Fruit fly (Drosophila melanogaster) whole organism, embryonic: ENCODE results near the gene Inx3.

Experiments
- Aef1 ChIP-seq: fragments of 200-800 bp; sonication (Bioruptor generic); IDR thresholded peaks from 3 replicates; pipeline ENCODE4 v1.3.6; 2022; ENCODE audit warnings: missing biosample characterization, missing genetic modification characterization
- Bgb ChIP-seq: fragments of 200-800 bp; sonication (Bioruptor generic); IDR thresholded peaks from 2 replicates; pipeline ENCODE4 v1.3.6; 2022; ENCODE audit warnings: missing biosample characterization, missing genetic modification characterization; ENCODE audit not compliant: partially characterized antibody
- CG10147 ChIP-seq: fragments of 200-800 bp; sonication (Bioruptor generic); optimal IDR thresholded peaks from 2 replicates; lab custom pipeline; 2019; ENCODE audit warnings: missing biosample characterization, mild to moderate bottlenecking, missing genetic modification characterization, moderate library complexity
- CG11504 ChIP-seq: fragments of 200-800 bp; sonication (Bioruptor generic); optimal IDR thresholded peaks from 3 replicates; lab custom pipeline; 2019; ENCODE audit warnings: missing biosample characterization, mild to moderate bottlenecking, missing genetic modification characterization, moderate library complexity
- CG15073 ChIP-seq: fragments of 200-800 bp; sonication (Bioruptor generic); optimal IDR thresholded peaks from 2 replicates; lab custom pipeline; 2016; ENCODE audit warnings: missing biosample characterization, missing genetic modification characterization
- CG2129 ChIP-seq: fragments of 200-800 bp; sonication (Bioruptor generic); IDR thresholded peaks from 2 replicates; pipeline ENCODE4 v1.3.6; 2022; ENCODE audit warnings: missing biosample characterization, missing genetic modification characterization; ENCODE audit not compliant: partially characterized antibody
- CG34224 ChIP-seq: fragments of 200-800 bp; sonication (Bioruptor generic); IDR thresholded peaks from 3 replicates; pipeline ENCODE4 v1.3.6; 2022; ENCODE audit warnings: missing biosample characterization, missing genetic modification characterization; ENCODE audit not compliant: partially characterized antibody
- CG34376 ChIP-seq: fragments of 200-800 bp; sonication (Bioruptor generic); optimal IDR thresholded peaks from 2 replicates; lab custom pipeline; 2018; ENCODE audit warnings: missing biosample characterization, mild to moderate bottlenecking, missing genetic modification characterization
- CG34422 ChIP-seq: fragments of 200-800 bp; sonication (Bioruptor generic); IDR thresholded peaks from 3 replicates; pipeline ENCODE4 v1.3.6; 2022; ENCODE audit warnings: missing biosample characterization, missing genetic modification characterization
- CG4617 ChIP-seq: fragments of 200-800 bp; sonication (Bioruptor generic); optimal IDR thresholded peaks from 3 replicates; lab custom pipeline; 2016; ENCODE audit warnings: missing biosample characterization, missing genetic modification characterization, borderline replicate concordance
- CG7745 ChIP-seq: fragments of 200-800 bp; sonication (Bioruptor generic); optimal IDR thresholded peaks from 2 replicates; lab custom pipeline; 2018; ENCODE audit warnings: missing biosample characterization, mild to moderate bottlenecking, missing genetic modification characterization, moderate library complexity
- CG7786 ChIP-seq: fragments of 200-800 bp; sonication (Bioruptor generic); optimal IDR thresholded peaks from 2 replicates; lab custom pipeline; 2016; ENCODE audit warnings: missing biosample characterization, missing genetic modification characterization
- CG8089 ChIP-seq: fragments of 200-800 bp; sonication (Bioruptor generic); optimal IDR thresholded peaks from 3 replicates; lab custom pipeline; 2016; ENCODE audit warnings: missing biosample characterization, missing genetic modification characterization
- CG8388 ChIP-seq: fragments of 200-800 bp; sonication (Bioruptor generic); optimal IDR thresholded peaks from 2 replicates; lab custom pipeline; 2019; ENCODE audit warnings: missing biosample characterization, mild to moderate bottlenecking, missing genetic modification characterization, moderate library complexity
- CG8924 ChIP-seq: fragments of 200-800 bp; optimal IDR thresholded peaks from 3 replicates; lab custom pipeline; 2019; ENCODE audit warnings: missing biosample characterization, mild to moderate bottlenecking, missing genetic modification characterization, moderate library complexity
- CG9932 ChIP-seq: fragments of 200-800 bp; sonication (Bioruptor generic); IDR thresholded peaks from 2 replicates; pipeline ENCODE4 v1.3.6; 2022; ENCODE audit warnings: missing biosample characterization, missing genetic modification characterization
- CoRest ChIP-seq: fragments of 200-800 bp; sonication (Bioruptor generic); optimal IDR thresholded peaks from 3 replicates; lab custom pipeline; 2018; ENCODE audit warnings: missing biosample characterization, mild to moderate bottlenecking, missing genetic modification characterization, moderate library complexity
- Dip2 ChIP-seq: fragments of 200-800 bp; sonication (Bioruptor generic); IDR thresholded peaks from 2 replicates; pipeline ENCODE4 v1.3.6; 2022; ENCODE audit warnings: missing biosample characterization, missing genetic modification characterization
- Dll ChIP-seq: fragments of 200-800 bp; sonication (Bioruptor generic); IDR thresholded peaks from 4 replicates; pipeline ENCODE4 v1.3.6; 2022; ENCODE audit warnings: missing biosample characterization, missing genetic modification characterization; ENCODE audit not compliant: partially characterized antibody
- Elba2 ChIP-seq: fragments of 200-800 bp; sonication (Bioruptor generic); optimal IDR thresholded peaks from 3 replicates; lab custom pipeline; 2016; ENCODE audit warnings: missing biosample characterization, missing genetic modification characterization
- Fer1 ChIP-seq: fragments of 200-800 bp; sonication (Bioruptor generic); optimal IDR thresholded peaks from 2 replicates; lab custom pipeline; 2017; ENCODE audit warnings: missing biosample characterization, mild to moderate bottlenecking, missing genetic modification characterization
- H15 ChIP-seq: fragments of 200-800 bp; sonication (Bioruptor generic); IDR thresholded peaks from 3 replicates; pipeline ENCODE4 v1.3.6; 2022; ENCODE audit warnings: missing biosample characterization, missing genetic modification characterization
- HHEX ChIP-seq: fragments of 200-800 bp; sonication (Bioruptor generic); optimal IDR thresholded peaks from 3 replicates; lab custom pipeline; 2017; ENCODE audit warnings: missing biosample characterization, mild to moderate bottlenecking, missing genetic modification characterization, missing genetic modification reagents
- HLH4C ChIP-seq: fragments of 200-800 bp; sonication (Bioruptor generic); IDR thresholded peaks from 3 replicates; pipeline ENCODE4 v1.3.6; 2022; ENCODE audit warnings: missing biosample characterization, missing genetic modification characterization; ENCODE audit not compliant: partially characterized antibody
- Hand ChIP-seq: fragments of 200-800 bp; sonication (Bioruptor generic); optimal IDR thresholded peaks from 2 replicates; lab custom pipeline; 2017; ENCODE audit warnings: mild to moderate bottlenecking, missing biosample characterization, missing genetic modification reagents, missing genetic modification characterization
- Hmr ChIP-seq: fragments of 200-800 bp; sonication (Bioruptor generic); optimal IDR thresholded peaks from 3 replicates; lab custom pipeline; 2017; ENCODE audit warnings: mild to moderate bottlenecking, missing biosample characterization, missing genetic modification reagents, missing genetic modification characterization
- Hr3 ChIP-seq: fragments of 200-800 bp; sonication (Bioruptor generic); optimal IDR thresholded peaks from 3 replicates; lab custom pipeline; 2016; ENCODE audit warnings: missing biosample characterization, missing genetic modification characterization
- Neu2 ChIP-seq: fragments of 200-800 bp; sonication (Bioruptor generic); optimal IDR thresholded peaks from 3 replicates; lab custom pipeline; 2016; ENCODE audit warnings: missing biosample characterization, missing genetic modification characterization, borderline replicate concordance
- Rx ChIP-seq: fragments of 200-800 bp; sonication (Bioruptor generic); IDR thresholded peaks from 2 replicates; pipeline ENCODE4 v1.3.6; 2022; ENCODE audit warnings: missing biosample characterization, missing genetic modification characterization
- Scr ChIP-seq: fragments of 200-800 bp; sonication (Bioruptor generic); IDR thresholded peaks from 2 replicates; pipeline ENCODE4 v1.3.6; 2022; ENCODE audit warnings: missing biosample characterization, missing genetic modification characterization; ENCODE audit not compliant: partially characterized antibody
- TFAM ChIP-seq: fragments of 200-800 bp; sonication (Bioruptor generic); optimal IDR thresholded peaks from 2 replicates; lab custom pipeline; 2017; ENCODE audit warnings: missing biosample characterization, missing genetic modification characterization, inconsistent platforms
- ato ChIP-seq: fragments of 200-800 bp; sonication (Bioruptor generic); IDR thresholded peaks from 2 replicates; pipeline ENCODE4 v1.3.6; 2022; ENCODE audit warnings: missing biosample characterization, missing genetic modification characterization; ENCODE audit not compliant: partially characterized antibody
- bab2 ChIP-seq: fragments of 200-800 bp; sonication (Bioruptor generic); optimal IDR thresholded peaks from 2 replicates; lab custom pipeline; 2016; ENCODE audit warnings: missing biosample characterization, missing genetic modification characterization
- cg ChIP-seq: fragments of 200-800 bp; sonication (Bioruptor generic); optimal IDR thresholded peaks from 3 replicates; lab custom pipeline; 2019; ENCODE audit warnings: missing biosample characterization, mild to moderate bottlenecking, missing genetic modification characterization, moderate library complexity
- chn ChIP-seq: fragments of 200-800 bp; sonication (Bioruptor generic); optimal IDR thresholded peaks from 2 replicates; lab custom pipeline; 2016; ENCODE audit warnings: missing biosample characterization, missing genetic modification characterization
- gem ChIP-seq: fragments of 200-800 bp; sonication (Bioruptor generic); optimal IDR thresholded peaks from 2 replicates; lab custom pipeline; 2019; ENCODE audit warnings: missing biosample characterization, mild to moderate bottlenecking, missing genetic modification characterization, moderate library complexity
- insv ChIP-seq, 2 experiments: fragments of 200-800 bp; sonication (Bioruptor generic); optimal IDR thresholded peaks; 3 replicates each; lab custom pipeline; 2016 to 2018; ENCODE audit warnings: missing biosample characterization in 2 of 2, missing genetic modification characterization in 2 of 2
- maf-S ChIP-seq: fragments of 200-800 bp; sonication (Bioruptor generic); optimal IDR thresholded peaks from 2 replicates; lab custom pipeline; 2016; ENCODE audit warnings: missing biosample characterization, missing genetic modification characterization
- phol ChIP-seq: fragments of 200-800 bp; sonication (Bioruptor generic); optimal IDR thresholded peaks from 3 replicates; lab custom pipeline; 2018; ENCODE audit warnings: missing biosample characterization, mild to moderate bottlenecking, missing genetic modification characterization, moderate library complexity
- pita ChIP-seq: fragments of 200-800 bp; sonication (Bioruptor generic); optimal IDR thresholded peaks from 2 replicates; lab custom pipeline; 2017; ENCODE audit warnings: missing biosample characterization, mild to moderate bottlenecking, missing genetic modification characterization
- prd ChIP-seq, 3 experiments: fragments of >200 bp in 2 of 3; fragments of 200-800 bp in 1 of 3; sonication (Bioruptor generic) in 1 of 3; optimal IDR thresholded peaks in 2 of 3; IDR thresholded peaks in 1 of 3; 2 replicates in 2 of 3; 3 replicates in 1 of 3; pipeline versions ENCODE4 v1.3.6 to Lab custom; 2017 to 2022; ENCODE audit warnings: missing biosample characterization in 1 of 3, missing genetic modification characterization in 1 of 3
- pros ChIP-seq: fragments of 200-800 bp; sonication (Bioruptor generic); optimal IDR thresholded peaks from 3 replicates; lab custom pipeline; 2019; ENCODE audit warnings: missing biosample characterization, mild to moderate bottlenecking, missing genetic modification characterization, moderate library complexity
- sd ChIP-seq: fragments of 200-800 bp; sonication (Bioruptor generic); optimal IDR thresholded peaks from 3 replicates; lab custom pipeline; 2018; ENCODE audit warnings: missing biosample characterization, mild to moderate bottlenecking, missing genetic modification characterization, moderate library complexity
- sens ChIP-seq: fragments of 200-800 bp; sonication (Bioruptor generic); peaks from one replicate; lab custom pipeline; 2016; ENCODE audit warnings: missing biosample characterization, missing genetic modification characterization
- slbo ChIP-seq: fragments of 200-800 bp; sonication (Bioruptor generic); IDR thresholded peaks from 2 replicates; pipeline ENCODE4 v1.3.6; 2022; ENCODE audit warnings: missing biosample characterization, missing genetic modification characterization
- tin ChIP-seq: fragments of 200-800 bp; sonication (Bioruptor generic); optimal IDR thresholded peaks from 3 replicates; lab custom pipeline; 2016; ENCODE audit warnings: missing biosample characterization, missing genetic modification characterization
- yki ChIP-seq: fragments of >200 bp; optimal IDR thresholded peaks from 3 replicates; lab custom pipeline; 2018
- zfh2 ChIP-seq: fragments of 200-800 bp; sonication (Bioruptor generic); optimal IDR thresholded peaks from 2 replicates; lab custom pipeline; 2016; ENCODE audit warnings: missing biosample characterization, missing genetic modification characterization

Inx3 gene

dm6 chr3R:28810942-28811676 lies 48.2 kb downstream of the Inx3 start, which contains the start of gene wdn (continued):
- TF ChIP-seq Aef1 (GFP tag; lab: Robert Waterston, UW) (peak; percentile 65), pros (GFP tag; lab: Kevin White, UChicago) (no peak), Scr (GFP tag; lab: Robert Waterston, UW) (peak; percentile 36; the same call in 1 of the 2 replicates), CG9932 (GFP tag; lab: Robert Waterston, UW) (peak; percentile 32; the same call in 1 of the 2 replicates), ato (GFP tag; lab: Robert Waterston, UW) (no peak), HLH4C (GFP tag; lab: Robert Waterston, UW) (0 out of 3 replicates have a peak, but pooled peaks have one; percentile 7), cg (GFP tag; lab: Kevin White, UChicago) (no peak), maf-S (GFP tag; lab: Kevin White, UChicago) (no peak), sens (GFP tag; lab: Kevin White, UChicago) (peak; percentile 48), tin (GFP tag; lab: Kevin White, UChicago) (no peak), CG11504 (no peak), CoRest (no peak), slbo (GFP tag; lab: Robert Waterston, UW) (peak; percentile 62), Dip2 (GFP tag; lab: Robert Waterston, UW) (no peak), Bgb (GFP tag; lab: Robert Waterston, UW) (peak; percentile 25; the same call in 1 of the 2 replicates), CG7786 (GFP tag; lab: Kevin White, UChicago) (no peak), TFAM (GFP tag; lab: Kevin White, UChicago) (no peak), prd (optimal IDR thresholded peaks at IDR 0.05; lab: Kevin White, UChicago) (peak in 1 of 2 experiments; percentile 29), prd (GFP tag; IDR thresholded peaks at IDR 0.05; lab: Robert Waterston, UW) (no peak), yki (lab: Kevin White, UChicago) (no peak), Rx (GFP tag; lab: Robert Waterston, UW) (no peak), CG8388 (GFP tag; lab: Kevin White, UChicago) (no peak), CG7745 (tag; lab: Kevin White, UChicago) (no peak), Fer1 (GFP tag; lab: Kevin White, UChicago) (no peak), CG8924 (tag; lab: Kevin White, UChicago) (no peak), gem (tag; lab: Kevin White, UChicago) (no peak), H15 (no peak), sd (tag; lab: Kevin White, UChicago) (no peak), CG15073 (GFP tag; lab: Kevin White, UChicago) (no peak), Neu2 (GFP tag; lab: Kevin White, UChicago) (no peak), CG2129 (GFP tag; lab: Robert Waterston, UW) (no peak), CG34376 (GFP tag; lab: Kevin White, UChicago) (no peak), Elba2 (no peak), CG34422 (GFP tag; lab: Robert Waterston, UW) (peak; percentile 92; the same call in 2 of the 3 replicates), CG10147 (peak; percentile 6), bab2 (peak; percentile 2), CG8089 (GFP tag; lab: Kevin White, UChicago) (no peak), insv (GFP tag; optimal IDR thresholded peaks at IDR 0.05; lab: Kevin White, UChicago) (no peak), phol (tag; lab: Kevin White, UChicago) (peak; percentile 100), Hmr (GFP tag; lab: Kevin White, UChicago) (no peak), chn (GFP tag; lab: Kevin White, UChicago) (no peak), HHEX (GFP tag; lab: Kevin White, UChicago) (no peak), Hr3 (GFP tag; lab: Kevin White, UChicago) (no peak), pita (GFP tag; lab: Kevin White, UChicago) (no peak), zfh2 (peak; percentile 23), Hand (GFP tag; lab: Kevin White, UChicago) (no peak), Dll (GFP tag; lab: Robert Waterston, UW) (0 out of 4 replicates have a peak, but pooled peaks have one; percentile 22), CG34224 (peak; percentile 45; the same call in 2 of the 3 replicates), CG4617 (GFP tag; lab: Kevin White, UChicago) (peak; percentile 5)
